Worm (Caenorhabditis elegans) whole organism, L4 larva: ENCODE data around the gene C18H7.1.

ENCODE experiments used
- F26F4.8 ChIP-seq: fragments of 200-800 bp; sonication (Bioruptor generic); conservative IDR thresholded peaks from 2 replicates; pipeline ENCODE4 v1.3.6; 2022; ENCODE audit warnings: missing genetic modification characterization, missing compliant biosample characterization
- F37D6.2 ChIP-seq: sonication (generic microtip); optimal IDR thresholded peaks from 2 replicates; lab custom pipeline; 2016; ENCODE audit warnings: mild to moderate bottlenecking, missing genetic modification characterization, missing compliant biosample characterization
- F44E2.7 ChIP-seq: fragments of 200-800 bp; sonication (Bioruptor generic); IDR thresholded peaks from 2 replicates; pipeline ENCODE4 v2.1.2; 2022; ENCODE audit warnings: missing genetic modification characterization, missing compliant biosample characterization
- F49E8.2 ChIP-seq: sonication (generic microtip); optimal IDR thresholded peaks from 2 replicates; lab custom pipeline; 2016; ENCODE audit warnings: missing compliant biosample characterization, mild to moderate bottlenecking, missing genetic modification characterization, borderline replicate concordance
- T20F7.1 ChIP-seq: fragments of 200-800 bp; sonication (Bioruptor generic); optimal IDR thresholded peaks from 2 replicates; lab custom pipeline; 2018; ENCODE audit warnings: mild to moderate bottlenecking, missing genetic modification characterization, missing compliant biosample characterization
- T26A8.4 ChIP-seq: fragments of 200-800 bp; sonication (Bioruptor generic); IDR thresholded peaks from 2 replicates; pipeline ENCODE4 v1.3.6; 2022; ENCODE audit warnings: missing genetic modification characterization, missing compliant biosample characterization
- Y105C5A.15 ChIP-seq: fragments of 200-800 bp; sonication (Bioruptor generic); IDR thresholded peaks from 2 replicates; pipeline ENCODE4 v1.3.6; 2022; ENCODE audit warnings: missing genetic modification characterization, missing compliant biosample characterization
- ZK337.2 ChIP-seq: fragments of 200-800 bp; sonication (Bioruptor generic); IDR thresholded peaks from 2 replicates; pipeline ENCODE4 v1.3.6; 2022; ENCODE audit warnings: missing genetic modification reagents, missing genetic modification characterization, missing compliant biosample characterization
- ceh-28 ChIP-seq: fragments of 150-350 bp; optimal IDR thresholded peaks from 2 replicates; lab custom pipeline; 2014; ENCODE audit warnings: missing biosample characterization, missing genetic modification reagents, missing genetic modification characterization
- daf-16 ChIP-seq, 3 experiments: sonication (generic microtip); optimal IDR thresholded peaks; 2 replicates each; lab custom pipeline; 2016 to 2017; ENCODE audit warnings: missing genetic modification characterization in 3 of 3, missing genetic modification reagents in 3 of 3, mild to moderate bottlenecking in 2 of 3, missing compliant biosample characterization in 2 of 3, missing biosample characterization in 1 of 3, moderate library complexity in 1 of 3
- dmd-6 ChIP-seq: fragments of 200-800 bp; sonication (Bioruptor generic); IDR thresholded peaks from 2 replicates; pipeline ENCODE4 v1.3.6; 2022; ENCODE audit warnings: missing genetic modification reagents, missing genetic modification characterization, missing compliant biosample characterization
- dmd-8 ChIP-seq: fragments of 200-800 bp; sonication (Bioruptor generic); IDR thresholded peaks from 2 replicates; pipeline ENCODE4 v1.3.6; 2022; ENCODE audit warnings: missing genetic modification characterization, missing compliant biosample characterization
- dmd-9 ChIP-seq: fragments of 200-800 bp; sonication (Bioruptor generic); IDR thresholded peaks from 2 replicates; pipeline ENCODE4 v1.3.6; 2022; ENCODE audit warnings: missing genetic modification reagents, missing genetic modification characterization, missing compliant biosample characterization
- duxl-1 ChIP-seq: sonication (generic microtip); optimal IDR thresholded peaks from 2 replicates; lab custom pipeline; 2016; ENCODE audit warnings: mild to moderate bottlenecking, missing genetic modification characterization, moderate library complexity, missing compliant biosample characterization; ENCODE audit not compliant: poor library complexity
- egl-27 ChIP-seq: sonication (generic microtip); optimal IDR thresholded peaks from 3 replicates; lab custom pipeline; 2017; ENCODE audit warnings: missing biosample characterization, missing genetic modification reagents, missing genetic modification characterization
- egl-43 ChIP-seq: fragments of 200-800 bp; sonication (Bioruptor generic); IDR thresholded peaks from 2 replicates; pipeline ENCODE4 v1.3.6; 2022; ENCODE audit warnings: missing genetic modification reagents, missing genetic modification characterization, missing compliant biosample characterization
- lin-15B ChIP-seq: fragments of 150-350 bp; sonication (generic microtip); optimal IDR thresholded peaks from 3 replicates; lab custom pipeline; 2014; ENCODE audit warnings: missing biosample characterization, missing genetic modification characterization
- lir-3 ChIP-seq: sonication (generic microtip); optimal IDR thresholded peaks from 2 replicates; lab custom pipeline; 2016; ENCODE audit warnings: mild to moderate bottlenecking, missing genetic modification characterization, missing compliant biosample characterization
- lsy-2 ChIP-seq, 2 experiments: fragments of 150-350 bp in 1 of 2; sonication (generic microtip) in 1 of 2; optimal IDR thresholded peaks; 2 replicates each; lab custom pipeline; 2014 to 2017; ENCODE audit warnings: missing biosample characterization in 2 of 2, missing genetic modification characterization in 2 of 2
- mdl-1 ChIP-seq, 2 experiments: fragments of 150-350 bp in 1 of 2; sonication (generic microtip) in 1 of 2; optimal IDR thresholded peaks; 2 replicates each; lab custom pipeline; 2014 to 2017; ENCODE audit warnings: missing biosample characterization in 2 of 2, missing genetic modification characterization in 2 of 2
- mdt-29 ChIP-seq: fragments of 200-800 bp; sonication (Bioruptor generic); IDR thresholded peaks from 2 replicates; pipeline ENCODE4 v1.3.6; 2022; ENCODE audit warnings: missing genetic modification reagents, missing genetic modification characterization, missing compliant biosample characterization
- mep-1 ChIP-seq: fragments of 150-350 bp; sonication (generic microtip); optimal IDR thresholded peaks from 3 replicates; lab custom pipeline; 2014; ENCODE audit warnings: missing biosample characterization, missing genetic modification characterization
- mes-2 ChIP-seq: sonication (generic microtip); optimal IDR thresholded peaks from 2 replicates; lab custom pipeline; 2016; ENCODE audit warnings: missing genotype, mild to moderate bottlenecking, missing genetic modification characterization, missing compliant biosample characterization; ENCODE audit not compliant: poor library complexity, severe bottlenecking
- nhr-102 ChIP-seq: sonication (generic microtip); optimal IDR thresholded peaks from 2 replicates; lab custom pipeline; 2016; ENCODE audit warnings: mild to moderate bottlenecking, missing genetic modification characterization, moderate library complexity, missing compliant biosample characterization
- nhr-11 ChIP-seq: fragments of 150-350 bp; optimal IDR thresholded peaks from 2 replicates; lab custom pipeline; 2014; ENCODE audit warnings: missing biosample characterization, missing genetic modification characterization
- nhr-111 ChIP-seq: fragments of 200-800 bp; sonication (Bioruptor generic); optimal IDR thresholded peaks from 2 replicates; lab custom pipeline; 2018; ENCODE audit warnings: mild to moderate bottlenecking, missing genetic modification characterization, missing compliant biosample characterization
- nhr-237 ChIP-seq: sonication (generic microtip); optimal IDR thresholded peaks from 2 replicates; lab custom pipeline; 2017; ENCODE audit warnings: missing biosample characterization, missing genetic modification characterization
- nhr-25 ChIP-seq: sonication (generic microtip); optimal IDR thresholded peaks from 2 replicates; lab custom pipeline; 2017; ENCODE audit warnings: missing genetic modification characterization, mild to moderate bottlenecking, missing compliant biosample characterization, antibody characterized with exemption, moderate library complexity, borderline replicate concordance; ENCODE audit not compliant: insufficient read depth
- nhr-28 ChIP-seq: fragments of 150-350 bp; optimal IDR thresholded peaks from 2 replicates; lab custom pipeline; 2014; ENCODE audit warnings: missing biosample characterization, missing genetic modification characterization
- nhr-48 ChIP-seq: sonication (generic microtip); optimal IDR thresholded peaks from 2 replicates; lab custom pipeline; 2016; ENCODE audit warnings: mild to moderate bottlenecking, missing genetic modification characterization, missing compliant biosample characterization
- nhr-6 ChIP-seq: fragments of 150-350 bp; optimal IDR thresholded peaks from 2 replicates; lab custom pipeline; 2014; ENCODE audit warnings: missing biosample characterization, missing genetic modification characterization
- nhr-76 ChIP-seq: fragments of 150-350 bp; optimal IDR thresholded peaks from 2 replicates; lab custom pipeline; 2014; ENCODE audit warnings: missing biosample characterization, missing genetic modification characterization
- nhr-77 ChIP-seq: fragments of 150-350 bp; optimal IDR thresholded peaks from 2 replicates; lab custom pipeline; 2014; ENCODE audit warnings: missing biosample characterization, missing genetic modification characterization
- pha-4 ChIP-seq, 2 experiments: fragments of 150-350 bp in 1 of 2; fragments of 200-800 bp in 1 of 2; sonication (Bioruptor generic) in 1 of 2; IDR thresholded peaks in 1 of 2; optimal IDR thresholded peaks in 1 of 2; 2 replicates each; pipeline versions ENCODE4 v1.3.6 to Lab custom; 2014 to 2022; ENCODE audit warnings: missing genetic modification characterization in 2 of 2, missing genetic modification reagents in 2 of 2, missing biosample characterization in 1 of 2, missing compliant biosample characterization in 1 of 2
- php-3 ChIP-seq: fragments of 200-800 bp; sonication (Bioruptor generic); IDR thresholded peaks from 2 replicates; pipeline ENCODE4 v1.3.6; 2022; ENCODE audit warnings: missing genetic modification reagents, missing genetic modification characterization, missing compliant biosample characterization
- pqm-1 ChIP-seq: sonication (generic microtip); optimal IDR thresholded peaks from 2 replicates; lab custom pipeline; 2017; ENCODE audit warnings: missing biosample characterization, missing genetic modification characterization
- set-16 ChIP-seq: fragments of 200-800 bp; sonication (Bioruptor generic); IDR thresholded peaks from 2 replicates; pipeline ENCODE4 v1.3.6; 2022; ENCODE audit warnings: missing genetic modification reagents, missing genetic modification characterization, missing compliant biosample characterization
- skn-1 ChIP-seq: fragments of 150-350 bp; optimal IDR thresholded peaks from 2 replicates; lab custom pipeline; 2014; ENCODE audit warnings: missing biosample characterization, missing genetic modification characterization
- spr-1 ChIP-seq: sonication (generic microtip); optimal IDR thresholded peaks from 2 replicates; lab custom pipeline; 2016; ENCODE audit warnings: mild to moderate bottlenecking, missing genetic modification characterization, missing compliant biosample characterization
- spr-3 ChIP-seq: fragments of 200-800 bp; sonication (Bioruptor generic); optimal IDR thresholded peaks from 2 replicates; lab custom pipeline; 2018; ENCODE audit warnings: mild to moderate bottlenecking, missing genetic modification characterization, missing compliant biosample characterization
- tra-1 ChIP-seq: fragments of 200-800 bp; sonication (Bioruptor generic); IDR thresholded peaks from 2 replicates; pipeline ENCODE4 v1.3.6; 2022; ENCODE audit warnings: missing genetic modification reagents, missing genetic modification characterization, missing compliant biosample characterization
- unc-39 ChIP-seq: sonication (generic microtip); optimal IDR thresholded peaks from 2 replicates; lab custom pipeline; 2017; ENCODE audit warnings: missing biosample characterization, missing genetic modification characterization
- zfp-2 ChIP-seq: sonication (generic microtip); optimal IDR thresholded peaks from 2 replicates; lab custom pipeline; 2016; ENCODE audit warnings: mild to moderate bottlenecking, missing genetic modification characterization, missing compliant biosample characterization
- zfp-3 ChIP-seq: fragments of 200-800 bp; sonication (Bioruptor generic); conservative IDR thresholded peaks from 2 replicates; pipeline ENCODE4 v1.3.6; 2022; ENCODE audit warnings: missing genetic modification reagents, missing genetic modification characterization, missing compliant biosample characterization
- zip-11 ChIP-seq: fragments of 200-800 bp; sonication (Bioruptor generic); IDR thresholded peaks from 2 replicates; pipeline ENCODE4 v1.3.6; 2022; ENCODE audit warnings: missing genetic modification characterization, missing compliant biosample characterization
- ztf-11 ChIP-seq: fragments of 150-350 bp; optimal IDR thresholded peaks from 2 replicates; lab custom pipeline; 2014; ENCODE audit warnings: missing biosample characterization, missing genetic modification characterization
- ztf-7 ChIP-seq: fragments of 150-350 bp; optimal IDR thresholded peaks from 2 replicates; lab custom pipeline; 2014; ENCODE audit warnings: missing biosample characterization, missing genetic modification characterization

Gene C18H7.1

DNA sequence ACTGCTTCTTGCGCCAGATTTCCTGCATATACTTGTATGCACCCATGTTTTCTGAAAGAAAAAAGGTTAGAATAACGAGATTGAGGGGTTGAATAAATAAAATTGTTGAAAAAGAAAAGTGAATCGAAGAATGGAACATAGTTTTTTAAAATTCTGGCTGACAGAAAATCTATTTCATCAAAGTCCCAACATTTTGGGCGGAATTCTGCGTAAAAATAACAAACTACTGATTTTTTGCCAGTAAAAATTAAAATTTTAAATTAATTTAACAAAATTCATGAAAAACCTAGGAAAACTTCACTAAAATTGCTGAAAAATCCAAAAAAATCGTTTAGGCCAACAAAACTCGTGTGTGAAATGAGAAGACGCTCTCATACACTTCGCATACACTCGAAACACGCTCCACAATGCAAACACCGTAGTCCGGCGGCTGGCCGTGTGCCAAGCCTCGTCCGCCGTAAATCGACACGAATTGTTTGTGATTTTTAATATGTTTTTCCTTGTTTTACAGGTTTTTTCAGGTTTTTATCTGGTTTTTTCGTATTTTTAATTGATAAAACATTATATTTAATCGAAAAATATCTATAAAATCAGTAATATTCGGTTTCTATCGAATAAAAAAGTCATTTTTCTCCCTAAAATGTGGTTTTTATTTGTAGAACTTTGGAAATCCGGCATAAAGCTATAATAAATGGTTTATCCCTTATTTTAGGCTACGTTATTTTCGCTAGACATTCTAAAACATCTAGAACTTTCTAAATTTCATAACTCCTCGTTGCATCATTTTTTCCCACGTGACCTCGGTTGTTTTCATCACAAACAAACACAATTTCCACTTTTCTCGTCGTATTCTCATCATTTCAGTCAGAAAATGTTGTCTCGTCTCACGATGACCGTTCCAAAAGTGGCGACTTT lies 39.4 kb downstream of the C18H7.1 start, which contains the start of the genes rpl-15 and K11H12.8 (continued):
- TF ChIP-seq F44E2.7 (GFP tag; lab: Robert Waterston, UW) (peak; percentile 91; the same call in 1 of the 2 replicates), T20F7.1 (GFP tag; lab: Kevin White, UChicago) (peak; percentile 99), skn-1 (tag; lab: Kevin White, UChicago) (peak; percentile 92), Y105C5A.15 (GFP tag; lab: Robert Waterston, UW) (peak; percentile 97), dmd-6 (GFP tag; lab: Robert Waterston, UW) (peak; percentile 100), ztf-11 (peak; percentile 53), dmd-9 (GFP tag; lab: Robert Waterston, UW) (peak; percentile 99), lir-3 (tag; lab: Kevin White, UChicago) (peak; percentile 84), nhr-48 (tag; lab: Kevin White, UChicago) (peak; percentile 97), F49E8.2 (tag; lab: Kevin White, UChicago) (peak; percentile 97), nhr-102 (tag; lab: Kevin White, UChicago) (peak; percentile 99), spr-3 (GFP tag; lab: Kevin White, UChicago) (peak; percentile 99), F26F4.8 (GFP tag; lab: Robert Waterston, UW) (peak; percentile 71; the same call in 1 of the 2 replicates), nhr-28 (tag; lab: Kevin White, UChicago) (peak; percentile 99), lsy-2 (tag; optimal IDR thresholded peaks at IDR 0.05; lab: Kevin White, UChicago) (peak; percentile 100), mdt-29 (GFP tag; lab: Robert Waterston, UW) (peak; percentile 97), mes-2 (peak; percentile 100), F37D6.2 (peak; percentile 97), duxl-1 (peak; percentile 98), php-3 (GFP tag; lab: Robert Waterston, UW) (peak; percentile 98), egl-43 (GFP tag; lab: Robert Waterston, UW) (peak; percentile 98), dmd-8 (GFP tag; lab: Robert Waterston, UW) (peak; percentile 93), mdl-1 (tag; optimal IDR thresholded peaks at IDR 0.05; lab: Kevin White, UChicago) (peak; percentile 86 to 99), ZK337.2 (GFP tag; lab: Robert Waterston, UW) (peak; percentile 98), nhr-76 (tag; lab: Kevin White, UChicago) (peak; percentile 91), T26A8.4 (GFP tag; lab: Robert Waterston, UW) (peak; percentile 99), ceh-28 (tag; lab: Kevin White, UChicago) (peak; percentile 82), daf-16 (GFP tag; optimal IDR thresholded peaks at IDR 0.05; lab: Kevin White, UChicago) (peak; percentile 97 to 98), daf-16 (tag; optimal IDR thresholded peaks at IDR 0.05; lab: Kevin White, UChicago) (peak; percentile 93), nhr-237 (tag; lab: Kevin White, UChicago) (peak; percentile 84), spr-1 (tag; lab: Kevin White, UChicago) (peak; percentile 98), nhr-77 (tag; lab: Kevin White, UChicago) (peak; percentile 100), nhr-111 (GFP tag; lab: Kevin White, UChicago) (peak; percentile 97), nhr-6 (tag; lab: Kevin White, UChicago) (peak; percentile 100), unc-39 (peak; percentile 21), zfp-3 (GFP tag; lab: Robert Waterston, UW) (peak; percentile 100), nhr-11 (peak; percentile 100), tra-1 (GFP tag; lab: Robert Waterston, UW) (peak; percentile 100), ztf-7 (tag; lab: Kevin White, UChicago) (peak; percentile 94), set-16 (GFP tag; lab: Robert Waterston, UW) (peak; percentile 71), mep-1 (tag; lab: Kevin White, UChicago) (peak; percentile 100), zip-11 (peak; percentile 70; the same call in 1 of the 2 replicates), egl-27 (tag; lab: Kevin White, UChicago) (no peak), pha-4 (GFP tag; IDR thresholded peaks at IDR 0.05; lab: Robert Waterston, UW) (peak; percentile 99), pha-4 (tag; optimal IDR thresholded peaks at IDR 0.05; lab: Kevin White, UChicago) (peak; percentile 86), lin-15B (peak; percentile 96), nhr-25 (tag; lab: Kevin White, UChicago) (peak; percentile 98), pqm-1 (peak; percentile 93), zfp-2 (tag; lab: Kevin White, UChicago) (peak; percentile 93)
